Fruit fly (Drosophila melanogaster) whole organism, embryonic: ENCODE measurements around the gene Send2.

Experiments
- Atf-2 ChIP-seq: fragments of 200-800 bp; sonication (Bioruptor generic); optimal IDR thresholded peaks from 2 replicates; lab custom pipeline; 2016; ENCODE audit warnings: missing biosample characterization, missing genetic modification characterization
- Awh ChIP-seq: fragments of 200-800 bp; sonication (Bioruptor generic); IDR thresholded peaks from 2 replicates; pipeline ENCODE4, ENCODE4 v1.3.6; 2022; ENCODE audit warnings: missing biosample characterization, missing genetic modification characterization
- CG10431 ChIP-seq: fragments of 200-800 bp; sonication (Bioruptor generic); optimal IDR thresholded peaks from 3 replicates; lab custom pipeline; 2018; ENCODE audit warnings: missing biosample characterization, mild to moderate bottlenecking, missing genetic modification characterization
- CG10543 ChIP-seq: fragments of 200-800 bp; sonication (Bioruptor generic); optimal IDR thresholded peaks from 3 replicates; lab custom pipeline; 2017; ENCODE audit warnings: missing biosample characterization, mild to moderate bottlenecking, missing genetic modification characterization, moderate library complexity
- CG10565 ChIP-seq: fragments of 200-800 bp; sonication (Bioruptor generic); optimal IDR thresholded peaks from 3 replicates; lab custom pipeline; 2016; ENCODE audit warnings: missing biosample characterization, mild to moderate bottlenecking, missing genetic modification characterization
- CG11398 ChIP-seq: fragments of 200-800 bp; sonication (Bioruptor generic); optimal IDR thresholded peaks from 2 replicates; lab custom pipeline; 2016; ENCODE audit warnings: missing biosample characterization, missing genetic modification characterization
- CG12769 ChIP-seq: fragments of 200-800 bp; sonication (Bioruptor generic); optimal IDR thresholded peaks from 2 replicates; lab custom pipeline; 2019; ENCODE audit warnings: missing biosample characterization, mild to moderate bottlenecking, missing genetic modification characterization, moderate library complexity
- CG14014 ChIP-seq: fragments of 200-800 bp; sonication (Bioruptor generic); IDR thresholded peaks from 2 replicates; pipeline ENCODE4 v1.3.6; 2022; ENCODE audit warnings: missing biosample characterization, missing genetic modification characterization
- CG14050 ChIP-seq: fragments of 200-800 bp; sonication (Bioruptor generic); IDR thresholded peaks from 3 replicates; pipeline ENCODE4 v1.3.6; 2022; ENCODE audit warnings: missing biosample characterization, missing genetic modification characterization
- CG15011 ChIP-seq: fragments of 200-800 bp; sonication (Bioruptor generic); optimal IDR thresholded peaks from 3 replicates; lab custom pipeline; 2018; ENCODE audit warnings: missing biosample characterization, mild to moderate bottlenecking, missing genetic modification characterization
- CG15514 ChIP-seq: fragments of 200-800 bp; sonication (Bioruptor generic); optimal IDR thresholded peaks from 3 replicates; lab custom pipeline; 2017; ENCODE audit warnings: missing biosample characterization, missing genetic modification characterization, mild to moderate bottlenecking, moderate library complexity, missing genetic modification reagents
- CG18011 ChIP-seq: fragments of 200-800 bp; sonication (Bioruptor generic); optimal IDR thresholded peaks from 2 replicates; lab custom pipeline; 2017; ENCODE audit warnings: missing biosample characterization, missing genetic modification characterization, mild to moderate bottlenecking, moderate library complexity, missing genotype
- CG1832 ChIP-seq: fragments of 200-800 bp; sonication (Bioruptor generic); optimal IDR thresholded peaks from 2 replicates; lab custom pipeline; 2017; ENCODE audit warnings: missing biosample characterization, mild to moderate bottlenecking, missing genetic modification characterization, inconsistent platforms
- CG2712 ChIP-seq: fragments of 200-800 bp; optimal IDR thresholded peaks from 3 replicates; lab custom pipeline; 2019; ENCODE audit warnings: missing biosample characterization, mild to moderate bottlenecking, missing genetic modification characterization, moderate library complexity
- CG3281 ChIP-seq: fragments of 200-800 bp; sonication (Bioruptor generic); optimal IDR thresholded peaks from 3 replicates; lab custom pipeline; 2017; ENCODE audit warnings: missing biosample characterization, mild to moderate bottlenecking, missing genetic modification characterization
- CG4404 ChIP-seq: fragments of 200-800 bp; sonication (Bioruptor generic); IDR thresholded peaks from 2 replicates; pipeline ENCODE4 v1.3.6; 2022; ENCODE audit warnings: missing biosample characterization, missing genetic modification characterization
- CG4617 ChIP-seq: fragments of 200-800 bp; sonication (Bioruptor generic); optimal IDR thresholded peaks from 3 replicates; lab custom pipeline; 2016; ENCODE audit warnings: missing biosample characterization, missing genetic modification characterization, borderline replicate concordance
- CG4730 ChIP-seq: fragments of 200-800 bp; sonication (Bioruptor generic); IDR thresholded peaks from 2 replicates; pipeline ENCODE4 v1.3.6; 2022; ENCODE audit warnings: missing biosample characterization, missing genetic modification characterization
- CG6765 ChIP-seq: fragments of 200-800 bp; sonication (Bioruptor generic); optimal IDR thresholded peaks from 3 replicates; lab custom pipeline; 2017; ENCODE audit warnings: missing biosample characterization, mild to moderate bottlenecking, missing genetic modification characterization
- CG6813 ChIP-seq: fragments of 200-800 bp; sonication (Bioruptor generic); optimal IDR thresholded peaks from 2 replicates; lab custom pipeline; 2017; ENCODE audit warnings: missing biosample characterization, missing genetic modification characterization, mild to moderate bottlenecking, moderate library complexity, missing genetic modification reagents
- CG7271 ChIP-seq: fragments of 200-800 bp; sonication (Bioruptor generic); optimal IDR thresholded peaks from 2 replicates; lab custom pipeline; 2018; ENCODE audit warnings: missing biosample characterization, mild to moderate bottlenecking, missing genetic modification characterization, moderate library complexity
- CG8765 ChIP-seq: fragments of 200-800 bp; sonication (Bioruptor generic); IDR thresholded peaks from 2 replicates; pipeline ENCODE4 v1.3.6; 2022; ENCODE audit warnings: missing biosample characterization, missing genetic modification characterization
- CG9817 ChIP-seq: fragments of 200-800 bp; sonication (Bioruptor generic); optimal IDR thresholded peaks from 2 replicates; lab custom pipeline; 2018; ENCODE audit warnings: missing biosample characterization, mild to moderate bottlenecking, missing genetic modification characterization, moderate library complexity
- CG9932 ChIP-seq: fragments of 200-800 bp; sonication (Bioruptor generic); IDR thresholded peaks from 2 replicates; pipeline ENCODE4 v1.3.6; 2022; ENCODE audit warnings: missing biosample characterization, missing genetic modification characterization
- Dek ChIP-seq: fragments of 200-800 bp; sonication (Bioruptor generic); optimal IDR thresholded peaks from 3 replicates; lab custom pipeline; 2019; ENCODE audit warnings: missing biosample characterization, mild to moderate bottlenecking, missing genetic modification characterization, moderate library complexity
- Eip74EF ChIP-seq, 2 experiments: fragments of 200-800 bp in 1 of 2; fragments of >200 bp in 1 of 2; sonication (Bioruptor generic) in 1 of 2; optimal IDR thresholded peaks; 2 replicates each; lab custom pipeline; 2017 to 2019; ENCODE audit warnings: missing biosample characterization in 2 of 2, missing genetic modification characterization in 2 of 2, mild to moderate bottlenecking in 1 of 2, moderate library complexity in 1 of 2
- HHEX ChIP-seq: fragments of 200-800 bp; sonication (Bioruptor generic); optimal IDR thresholded peaks from 3 replicates; lab custom pipeline; 2017; ENCODE audit warnings: missing biosample characterization, mild to moderate bottlenecking, missing genetic modification characterization, missing genetic modification reagents
- Hr39 ChIP-seq: fragments of >200 bp; optimal IDR thresholded peaks from 2 replicates; lab custom pipeline; 2017
- Myb ChIP-seq: fragments of 200-800 bp; sonication (Bioruptor generic); optimal IDR thresholded peaks from 2 replicates; lab custom pipeline; 2016; ENCODE audit warnings: missing biosample characterization, missing genetic modification characterization
- Nf-YA ChIP-seq: fragments of 200-800 bp; sonication (Bioruptor generic); IDR thresholded peaks from 2 replicates; pipeline ENCODE4 v1.3.6; 2022; ENCODE audit warnings: missing biosample characterization, missing genetic modification characterization
- Opbp ChIP-seq: fragments of 200-800 bp; sonication (Bioruptor generic); IDR thresholded peaks from 3 replicates; pipeline ENCODE4 v1.3.6; 2022; ENCODE audit warnings: missing biosample characterization, missing genetic modification characterization; ENCODE audit not compliant: partially characterized antibody
- Sin3A ChIP-seq: fragments of >200 bp; optimal IDR thresholded peaks from 2 replicates; lab custom pipeline; 2018
- Sox102F ChIP-seq: fragments of 200-800 bp; sonication (Bioruptor generic); optimal IDR thresholded peaks from 2 replicates; lab custom pipeline; 2018; ENCODE audit warnings: missing biosample characterization, mild to moderate bottlenecking, missing genetic modification characterization, moderate library complexity
- Sry-δ ChIP-seq: fragments of 200-800 bp; sonication (Bioruptor generic); optimal IDR thresholded peaks from 2 replicates; lab custom pipeline; 2016; ENCODE audit warnings: missing biosample characterization, missing genetic modification characterization
- ara ChIP-seq: fragments of 200-800 bp; sonication (Bioruptor generic); IDR thresholded peaks from 2 replicates; pipeline ENCODE4 v1.3.6; 2022; ENCODE audit warnings: missing biosample characterization, missing genetic modification characterization
- cg ChIP-seq: fragments of 200-800 bp; sonication (Bioruptor generic); optimal IDR thresholded peaks from 3 replicates; lab custom pipeline; 2019; ENCODE audit warnings: missing biosample characterization, mild to moderate bottlenecking, missing genetic modification characterization, moderate library complexity
- chn ChIP-seq: fragments of 200-800 bp; sonication (Bioruptor generic); optimal IDR thresholded peaks from 2 replicates; lab custom pipeline; 2016; ENCODE audit warnings: missing biosample characterization, missing genetic modification characterization
- emc ChIP-seq: fragments of 200-800 bp; sonication (Bioruptor generic); optimal IDR thresholded peaks from 2 replicates; lab custom pipeline; 2016; ENCODE audit warnings: missing biosample characterization, missing genetic modification characterization
- esg ChIP-seq: fragments of 200-800 bp; sonication (Bioruptor generic); conservative IDR thresholded peaks from 2 replicates; pipeline ENCODE4 v1.3.6; 2022; ENCODE audit warnings: missing biosample characterization, missing genetic modification characterization
- eve ChIP-seq, 2 experiments: fragments of >200 bp; optimal IDR thresholded peaks; 2 replicates each; lab custom pipeline; 2017; ENCODE audit warnings: missing biosample characterization in 2 of 2, missing genetic modification characterization in 2 of 2
- gsb ChIP-seq: fragments of 200-800 bp; sonication (Bioruptor generic); IDR thresholded peaks from 2 replicates; pipeline ENCODE4 v1.3.6; 2022; ENCODE audit warnings: missing biosample characterization, missing genetic modification characterization
- klu ChIP-seq: fragments of 200-800 bp; sonication (Bioruptor generic); IDR thresholded peaks from 2 replicates; pipeline ENCODE4 v1.3.6; 2022; ENCODE audit warnings: missing biosample characterization, missing genetic modification characterization
- lov ChIP-seq, 2 experiments: fragments of 200-800 bp in 1 of 2; fragments of >200 bp in 1 of 2; sonication (Bioruptor generic) in 1 of 2; IDR thresholded peaks in 1 of 2; optimal IDR thresholded peaks in 1 of 2; 2 replicates in 1 of 2; 3 replicates in 1 of 2; pipeline versions ENCODE4 v1.3.6 to Lab custom; 2017 to 2022; ENCODE audit warnings: missing biosample characterization in 1 of 2, missing genetic modification characterization in 1 of 2
- pfk ChIP-seq: fragments of 200-800 bp; sonication (Bioruptor generic); optimal IDR thresholded peaks from 2 replicates; lab custom pipeline; 2018; ENCODE audit warnings: missing biosample characterization, mild to moderate bottlenecking, missing genetic modification characterization, moderate library complexity
- pita ChIP-seq: fragments of 200-800 bp; sonication (Bioruptor generic); optimal IDR thresholded peaks from 2 replicates; lab custom pipeline; 2017; ENCODE audit warnings: missing biosample characterization, mild to moderate bottlenecking, missing genetic modification characterization
- run ChIP-seq: fragments of 200-800 bp; sonication (Bioruptor generic); optimal IDR thresholded peaks from 3 replicates; lab custom pipeline; 2018; ENCODE audit warnings: missing biosample characterization, mild to moderate bottlenecking, missing genetic modification characterization
- salm ChIP-seq: fragments of 200-800 bp; sonication (Bioruptor generic); optimal IDR thresholded peaks from 2 replicates; lab custom pipeline; 2018; ENCODE audit warnings: missing biosample characterization, mild to moderate bottlenecking, missing genetic modification characterization
- slbo ChIP-seq: fragments of 200-800 bp; sonication (Bioruptor generic); IDR thresholded peaks from 2 replicates; pipeline ENCODE4 v1.3.6; 2022; ENCODE audit warnings: missing biosample characterization, missing genetic modification characterization
- slou ChIP-seq: fragments of 200-800 bp; sonication (Bioruptor generic); optimal IDR thresholded peaks from 3 replicates; lab custom pipeline; 2016; ENCODE audit warnings: missing biosample characterization, missing genetic modification characterization
- wdn ChIP-seq: fragments of 200-800 bp; sonication (Bioruptor generic); IDR thresholded peaks from 2 replicates; pipeline ENCODE4 v1.3.6; 2022; ENCODE audit warnings: missing biosample characterization, missing genetic modification characterization

The Send2 gene

dm6 chr2L:14372254-14372717, 25.8 kb upstream of the Send2 start (continued):
- TF ChIP-seq CG18011 (GFP tag; lab: Kevin White, UChicago) (peak; percentile 42), CG6765 (GFP tag; lab: Kevin White, UChicago) (peak; percentile 9), CG10431 (GFP tag; lab: Kevin White, UChicago) (no peak), emc (GFP tag; lab: Kevin White, UChicago) (no peak), HHEX (GFP tag; lab: Kevin White, UChicago) (no peak), CG10543 (GFP tag; lab: Kevin White, UChicago) (peak; percentile 36), chn (peak; percentile 61), CG1832 (GFP tag; lab: Kevin White, UChicago) (no peak), CG11398 (GFP tag; lab: Kevin White, UChicago) (peak; percentile 14), Atf-2 (GFP tag; lab: Kevin White, UChicago) (no peak), pita (GFP tag; lab: Kevin White, UChicago) (no peak), gsb (GFP tag; lab: Robert Waterston, UW) (peak; percentile 62), CG15514 (GFP tag; lab: Kevin White, UChicago) (peak; percentile 2), CG3281 (peak; percentile 20), Myb (GFP tag; lab: Kevin White, UChicago) (peak; percentile 37), CG15011 (GFP tag; lab: Kevin White, UChicago) (no peak), CG4617 (GFP tag; lab: Kevin White, UChicago) (no peak), CG14014 (GFP tag; lab: Robert Waterston, UW) (peak; percentile 83), Opbp (GFP tag; lab: Robert Waterston, UW) (no peak), Awh (GFP tag; lab: Robert Waterston, UW) (peak; percentile 63), Dek (tag; lab: Kevin White, UChicago) (peak; percentile 81), CG4404 (GFP tag; lab: Robert Waterston, UW) (no peak), CG9817 (peak; percentile 68), Hr39 (no peak), Eip74EF (GFP tag; optimal IDR thresholded peaks at IDR 0.05; lab: Kevin White, UChicago) (no peak), cg (GFP tag; lab: Kevin White, UChicago) (no peak), klu (GFP tag; lab: Robert Waterston, UW) (no peak; the same call in none of the 2 replicates), CG14050 (peak; percentile 77), CG2712 (tag; lab: Kevin White, UChicago) (peak; percentile 50), CG4730 (peak; percentile 53; the same call in 1 of the 2 replicates), CG8765 (GFP tag; lab: Robert Waterston, UW) (no peak), CG7271 (no peak), slbo (GFP tag; lab: Robert Waterston, UW) (peak; percentile 86), wdn (GFP tag; lab: Robert Waterston, UW) (peak; percentile 52; the same call in 1 of the 2 replicates), ara (no peak; the same call in 1 of the 2 replicates), CG9932 (peak; percentile 88), Sry-δ (GFP tag; lab: Kevin White, UChicago) (no peak), Sox102F (GFP tag; lab: Kevin White, UChicago) (peak; percentile 94), CG6813 (GFP tag; lab: Kevin White, UChicago) (no peak), esg (GFP tag; lab: Robert Waterston, UW) (peak; percentile 84), eve (GFP tag; optimal IDR thresholded peaks at IDR 0.05; lab: Kevin White, UChicago) (peak in 1 of 2 experiments; percentile 68), slou (GFP tag; lab: Kevin White, UChicago) (no peak), Sin3A (lab: Kevin White, UChicago) (no peak), Nf-YA (GFP tag; lab: Robert Waterston, UW) (0 out of 2 replicates have a peak, but pooled peaks have one; percentile 36), salm (tag; lab: Kevin White, UChicago) (peak; percentile 79), lov (optimal IDR thresholded peaks at IDR 0.05; lab: Kevin White, UChicago) (no peak), lov (GFP tag; IDR thresholded peaks at IDR 0.05; lab: Robert Waterston, UW) (no peak), pfk (GFP tag; lab: Kevin White, UChicago) (no peak), CG12769 (tag; lab: Kevin White, UChicago) (peak; percentile 85), run (peak; percentile 46), CG10565 (GFP tag; lab: Kevin White, UChicago) (no peak)
